Worm (Caenorhabditis elegans): ENCODE data around the gene urb-1.

Gene urb-1

DNA sequence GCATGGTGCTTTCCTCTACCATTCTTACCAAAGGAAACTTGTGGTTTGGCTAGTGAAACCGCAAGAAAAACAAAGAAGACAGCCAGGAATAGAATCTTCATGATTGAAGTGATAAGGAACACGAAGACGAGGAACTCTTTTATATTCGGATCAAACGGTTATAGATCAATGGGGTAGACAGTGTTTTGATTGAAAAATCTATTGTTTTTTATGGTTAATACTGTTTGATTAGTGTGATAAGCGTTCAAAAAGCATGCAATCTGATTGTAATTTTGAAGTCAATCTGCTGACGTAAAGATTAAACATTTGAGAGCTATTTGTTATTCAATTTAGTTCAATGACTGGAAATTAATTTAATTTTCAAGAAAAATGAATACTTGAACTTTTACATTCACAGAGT is 34.3 kb downstream of the urb-1 start, which contains the start of gene F57F4.2:
F57F4.2 (minus strand) TSS at position 101 of the 400 bp plus-strand sequence.
- no peak for TF ChIP-seq unc-42 (tag; optimal IDR thresholded peaks at IDR 0.05)
- TF ChIP-seq nhr-232 (tag; optimal IDR thresholded peaks at IDR 0.05) = no peak
- no peak for TF ChIP-seq lin-11 (tag; optimal IDR thresholded peaks at IDR 0.05)
- TF ChIP-seq pha-4 (tag; optimal IDR thresholded peaks at IDR 0.05) = no peak
- TF ChIP-seq pqm-1 (tag; optimal IDR thresholded peaks at IDR 0.05) = no peak
- no peak for TF ChIP-seq F13H6.1 (tag; optimal IDR thresholded peaks at IDR 0.05)
- no peak for TF ChIP-seq ceh-18 (tag; optimal IDR thresholded peaks at IDR 0.05)
- no peak for TF ChIP-seq hlh-6 (tag; optimal IDR thresholded peaks at IDR 0.05)
- no peak for TF ChIP-seq mec-3 (tag; optimal IDR thresholded peaks at IDR 0.05; ENCODE audit: borderline replicate concordance)
- TF ChIP-seq sox-4 (tag; optimal IDR thresholded peaks at IDR 0.05) = no peak

DNA sequence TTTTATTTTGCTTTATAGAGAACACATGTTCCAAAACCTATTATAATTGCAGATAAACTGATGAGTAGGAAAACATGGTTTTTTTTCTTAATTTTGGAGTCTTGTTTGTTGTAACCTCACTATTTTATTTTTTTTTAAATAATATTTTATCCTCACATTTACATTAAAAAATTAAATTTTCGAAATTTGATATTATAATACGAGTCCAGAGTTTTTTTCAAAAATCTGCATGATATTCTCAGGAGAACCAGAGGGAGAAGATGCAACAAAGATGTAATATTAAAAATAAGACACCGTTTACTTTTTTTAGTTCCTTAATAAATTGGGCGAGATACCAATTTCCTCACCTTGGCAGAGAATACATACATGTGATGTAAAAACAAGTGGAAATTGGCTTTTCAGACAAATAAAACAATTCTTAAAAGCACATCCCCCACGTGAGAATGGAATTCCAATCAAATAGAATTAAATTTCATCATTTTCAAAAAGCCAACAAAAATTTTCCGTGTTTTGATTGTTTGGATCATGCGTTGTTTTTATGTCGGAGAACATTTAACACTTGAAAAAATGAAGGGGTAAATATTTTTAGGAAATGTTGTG is 38.2 kb downstream of the urb-1 start:
- TF ChIP-seq dmd-4 (tag; optimal IDR thresholded peaks at IDR 0.05; ENCODE audit: borderline replicate concordance) (no peak), F13H6.1 (tag; optimal IDR thresholded peaks at IDR 0.05) (no peak), che-1 (tag; optimal IDR thresholded peaks at IDR 0.05) (no peak), ceh-19 (GFP tag; optimal IDR thresholded peaks at IDR 0.05) (no peak)

DNA sequence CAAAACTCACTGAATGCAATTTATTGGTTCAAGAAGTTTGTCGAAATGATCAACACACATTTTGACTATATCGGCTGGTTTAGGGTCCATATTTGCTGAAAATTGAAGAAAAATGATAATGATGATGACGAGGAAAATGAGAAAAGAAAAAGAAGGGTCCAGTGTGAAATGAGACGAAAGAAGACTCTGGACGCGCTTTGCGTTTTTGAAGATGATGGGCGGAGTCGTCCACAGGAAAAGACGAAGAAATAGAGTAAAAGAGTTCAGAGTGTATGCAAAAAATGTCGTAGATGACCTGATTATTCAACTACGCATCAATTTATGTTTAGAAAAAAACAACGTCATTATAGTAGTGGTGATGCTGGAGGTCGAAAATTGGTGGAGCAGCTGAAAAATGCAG is 49.1 kb downstream of the urb-1 start, which contains the start of gene F13H6.5:
F13H6.5 (minus strand) TSS at position 101 of the 400 bp plus-strand sequence.
- TF ChIP-seq hlh-8 (tag; optimal IDR thresholded peaks at IDR 0.05) (no peak), nhr-11 (tag; optimal IDR thresholded peaks at IDR 0.05) (no peak), unc-3 (GFP tag; conservative IDR thresholded peaks at IDR 0.05) (no peak), unc-3 (tag; optimal IDR thresholded peaks at IDR 0.05) (no peak), ceh-45 (GFP tag; IDR thresholded peaks at IDR 0.05) (no peak), ztf-16 (tag; optimal IDR thresholded peaks at IDR 0.05) (no peak), eyg-1 (tag; optimal IDR thresholded peaks at IDR 0.05) (no peak), ceh-24 (tag; optimal IDR thresholded peaks at IDR 0.05) (no peak), fkh-10 (GFP tag; optimal IDR thresholded peaks at IDR 0.05) (no peak), ceh-9 (tag; optimal IDR thresholded peaks at IDR 0.05) (no peak), ceh-22 (tag; optimal IDR thresholded peaks at IDR 0.05) (no peak), ceh-34 (tag; optimal IDR thresholded peaks at IDR 0.05) (no peak), unc-42 (tag; optimal IDR thresholded peaks at IDR 0.05) (no peak), K09A11.1 (tag; optimal IDR thresholded peaks at IDR 0.05; ENCODE audit: insufficient read depth) (no peak), mec-3 (tag; optimal IDR thresholded peaks at IDR 0.05; ENCODE audit: borderline replicate concordance) (no peak), pat-9 (tag; optimal IDR thresholded peaks at IDR 0.05) (no peak), ceh-14 (tag; optimal IDR thresholded peaks at IDR 0.05) (no peak)

DNA sequence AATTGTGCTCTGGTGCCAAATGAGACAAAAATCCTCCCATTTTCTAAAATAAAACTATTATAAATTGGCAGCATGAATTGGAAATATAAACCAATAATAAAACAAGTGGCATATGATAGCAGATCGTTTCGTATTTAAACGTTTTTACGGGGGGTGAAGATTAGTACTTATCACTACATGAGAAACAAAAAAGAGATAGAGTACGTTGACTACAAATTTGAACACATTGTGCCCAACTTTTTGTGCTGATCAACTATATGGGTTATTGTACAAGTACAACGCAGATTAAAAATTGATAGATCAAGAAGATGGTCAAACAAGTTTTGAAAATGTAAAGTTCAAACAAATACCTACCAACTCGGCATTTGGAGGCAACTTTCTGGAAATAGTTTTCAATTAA is 55.5 kb downstream of the urb-1 start:
- TF ChIP-seq ceh-6 (GFP tag; optimal IDR thresholded peaks at IDR 0.05) (no peak), odd-2 (tag; optimal IDR thresholded peaks at IDR 0.05) (no peak), ceh-18 (tag; optimal IDR thresholded peaks at IDR 0.05) (no peak), hlh-8 (tag; optimal IDR thresholded peaks at IDR 0.05) (no peak), ceh-45 (GFP tag; IDR thresholded peaks at IDR 0.05) (no peak), pqm-1 (tag; optimal IDR thresholded peaks at IDR 0.05) (no peak)
